Fruit fly (Drosophila melanogaster) whole organism, prepupa: ENCODE results near the gene Ten-m.

Experiments used
- CG11902 ChIP-seq: fragments of 200-800 bp; sonication (Bioruptor generic); optimal IDR thresholded peaks from 3 replicates; lab custom pipeline; 2016; ENCODE audit warnings: missing biosample characterization, missing genetic modification characterization
- CG8319 ChIP-seq: fragments of 200-800 bp; sonication (Bioruptor generic); optimal IDR thresholded peaks from 3 replicates; lab custom pipeline; 2016; ENCODE audit warnings: missing biosample characterization, missing genetic modification characterization
- Gug ChIP-seq: fragments of 200-800 bp; sonication (Bioruptor generic); IDR thresholded peaks from 2 replicates; pipeline ENCODE4 v1.3.6; 2022; ENCODE audit warnings: missing biosample characterization, missing genetic modification characterization
- pdm3 ChIP-seq: fragments of 200-800 bp; sonication (Bioruptor generic); optimal IDR thresholded peaks from 3 replicates; lab custom pipeline; 2016; ENCODE audit warnings: missing biosample characterization, missing genetic modification characterization

DNA sequence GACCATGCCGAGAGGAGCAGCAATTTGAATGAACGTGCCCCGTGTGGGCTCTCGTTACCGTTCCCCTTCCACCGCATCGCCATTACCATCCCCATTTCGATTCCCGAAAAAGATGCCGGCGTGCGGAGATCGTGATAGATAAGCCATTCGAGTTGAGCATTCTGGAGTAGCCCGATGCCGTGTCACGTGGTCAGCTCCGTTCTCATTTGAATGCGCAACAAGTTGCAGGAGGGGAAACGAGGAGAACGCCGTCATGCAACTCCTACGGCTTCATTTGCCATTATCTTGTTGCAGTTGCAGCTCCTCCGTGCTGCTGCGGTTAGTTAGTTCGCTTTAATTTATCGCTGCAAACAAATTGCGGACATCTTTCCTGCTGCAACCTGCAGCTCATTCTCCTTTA, 56.1 kb downstream of the Ten-m start:
- TF ChIP-seq Gug (GFP tag; lab: Robert Waterston, UW) (no peak), pdm3 (GFP tag; lab: Kevin White, UChicago) (no peak), CG8319 (no peak), CG11902 (GFP tag; lab: Kevin White, UChicago) (no peak)
